Fruit fly (Drosophila melanogaster): Measurements from ENCODE around the gene Rox8.

Rox8 gene

DNA sequence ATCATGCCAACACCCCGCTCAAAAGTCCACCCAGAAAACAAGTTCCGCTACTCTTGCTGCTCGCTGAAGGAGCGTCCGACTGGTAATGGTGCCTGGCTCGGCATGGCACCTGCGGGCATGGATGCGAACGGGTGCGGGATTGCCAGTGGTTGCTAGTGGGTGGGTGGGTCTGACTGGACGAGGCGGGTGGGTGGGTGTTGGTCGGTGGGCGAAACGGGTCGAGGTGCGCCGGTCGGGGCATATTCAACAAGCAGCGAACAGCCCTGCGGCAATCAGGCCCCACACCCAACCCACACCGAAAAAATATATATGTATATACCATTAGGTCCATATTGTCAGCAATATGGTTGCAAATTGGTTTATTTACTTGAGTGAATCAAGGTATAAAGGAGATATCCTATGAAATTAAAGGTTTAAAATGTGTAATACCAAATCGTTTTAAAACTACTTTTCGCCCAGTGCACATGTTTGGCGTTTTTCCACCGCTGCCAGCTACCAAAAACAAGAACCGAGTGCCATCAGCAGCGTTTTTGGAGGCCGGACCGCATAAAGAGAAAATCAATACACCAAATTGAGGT lies 37.3 kb downstream of the Rox8 start (continued):
- 0 out of 2 replicates have a peak, but pooled peaks have one; percentile 18 for TF ChIP-seq Doc2 (GFP tag; IDR thresholded peaks at IDR 0.05)
- TF ChIP-seq Meics (GFP tag; optimal IDR thresholded peaks at IDR 0.05), result peak; percentile 69
- TF ChIP-seq CG1024 (GFP tag; IDR thresholded peaks at IDR 0.05), result no peak
- no peak for TF ChIP-seq CG7963 (GFP tag; IDR thresholded peaks at IDR 0.05; ENCODE audit: partially characterized antibody)
- no peak for TF ChIP-seq ro (GFP tag; IDR thresholded peaks at IDR 0.05)
- peak; percentile 35 for TF ChIP-seq CG3407 (GFP tag; optimal IDR thresholded peaks at IDR 0.05)
- no peak for TF ChIP-seq tx (GFP tag; optimal IDR thresholded peaks at IDR 0.05)
- no peak for TF ChIP-seq pho (GFP tag; optimal IDR thresholded peaks at IDR 0.05)
- peak; percentile 53 for TF ChIP-seq org-1 (GFP tag; optimal IDR thresholded peaks at IDR 0.05)
- peak; percentile 65 for TF ChIP-seq nmo (GFP tag; optimal IDR thresholded peaks at IDR 0.05)
- TF ChIP-seq sna (GFP tag; IDR thresholded peaks at IDR 0.05; ENCODE audit: partially characterized antibody), result no peak
- TF ChIP-seq pzg (GFP tag; optimal IDR thresholded peaks at IDR 0.05), result no peak
- TF ChIP-seq Xrp1 (GFP tag; IDR thresholded peaks at IDR 0.05), result peak; percentile 65; the same call in 1 of the 2 replicates
- no peak for TF ChIP-seq cas (GFP tag; IDR thresholded peaks at IDR 0.05)
- TF ChIP-seq CHES-1-like (GFP tag; optimal IDR thresholded peaks at IDR 0.05), result peak; percentile 16
- no peak for TF ChIP-seq ara (GFP tag; IDR thresholded peaks at IDR 0.05)
- peak; percentile 54 for TF ChIP-seq Oli (tag; optimal IDR thresholded peaks at IDR 0.05)
- peak; percentile 25 for TF ChIP-seq CG15011 (GFP tag; optimal IDR thresholded peaks at IDR 0.05)
- TF ChIP-seq esg (GFP tag; conservative IDR thresholded peaks at IDR 0.05), result peak; percentile 52
- no peak for TF ChIP-seq HLHmδ (GFP tag; optimal IDR thresholded peaks at IDR 0.05)
- TF ChIP-seq CG10147 (GFP tag; optimal IDR thresholded peaks at IDR 0.05), result peak; percentile 53
- peak; percentile 43 for TF ChIP-seq Ssrp (tag; optimal IDR thresholded peaks at IDR 0.05)
- TF ChIP-seq bbx (GFP tag; IDR thresholded peaks at IDR 0.05; ENCODE audit: partially characterized antibody), result no peak
- peak; percentile 72 for TF ChIP-seq CG7839 (tag; optimal IDR thresholded peaks at IDR 0.05)
- no peak for TF ChIP-seq Bgb (GFP tag; IDR thresholded peaks at IDR 0.05; ENCODE audit: partially characterized antibody)
- TF ChIP-seq CG12659 (GFP tag; optimal IDR thresholded peaks at IDR 0.05), result peak; percentile 73
- no peak for TF ChIP-seq CG7271 (tag; optimal IDR thresholded peaks at IDR 0.05)
- peak; percentile 78 for TF ChIP-seq CG14014 (GFP tag; IDR thresholded peaks at IDR 0.05)
- peak; percentile 46 for TF ChIP-seq CG2712 (tag; optimal IDR thresholded peaks at IDR 0.05)
- no peak for TF ChIP-seq chinmo (GFP tag; IDR thresholded peaks at IDR 0.05; ENCODE audit: partially characterized antibody)
- no peak for TF ChIP-seq CG1832 (GFP tag; optimal IDR thresholded peaks at IDR 0.05)
- TF ChIP-seq dmrt11E (tag; optimal IDR thresholded peaks at IDR 0.05), result peak; percentile 4
- TF ChIP-seq sug (tag; optimal IDR thresholded peaks at IDR 0.05), result peak; percentile 9
- no peak for TF ChIP-seq CG2199 (GFP tag; IDR thresholded peaks at IDR 0.05)
- TF ChIP-seq CG18262 (tag; optimal IDR thresholded peaks at IDR 0.05), result peak; percentile 45
- TF ChIP-seq CG10209 (GFP tag; optimal IDR thresholded peaks at IDR 0.05), result peak; percentile 67
- no peak for TF ChIP-seq Doc3 (GFP tag; IDR thresholded peaks at IDR 0.05; ENCODE audit: partially characterized antibody)
- no peak for TF ChIP-seq CG33557 (GFP tag; optimal IDR thresholded peaks at IDR 0.05)
- no peak for TF ChIP-seq tll (GFP tag; optimal IDR thresholded peaks at IDR 0.05)
- TF ChIP-seq dysf (GFP tag; IDR thresholded peaks at IDR 0.05), result peak; percentile 81
- TF ChIP-seq Usf (GFP tag; optimal IDR thresholded peaks at IDR 0.05), result no peak
- TF ChIP-seq CG4854 (GFP tag; optimal IDR thresholded peaks at IDR 0.05), result no peak
- no peak for TF ChIP-seq ewg (GFP tag; optimal IDR thresholded peaks at IDR 0.05)
- peak; percentile 47 for TF ChIP-seq CG12104 (GFP tag; optimal IDR thresholded peaks at IDR 0.05)
- TF ChIP-seq CG12219 (GFP tag; optimal IDR thresholded peaks at IDR 0.05), result peak; percentile 64
- peak; percentile 42 for TF ChIP-seq lilli (GFP tag; optimal IDR thresholded peaks at IDR 0.05)
- TF ChIP-seq ind (GFP tag; optimal IDR thresholded peaks at IDR 0.05), result peak; percentile 28
- TF ChIP-seq crc (GFP tag; optimal IDR thresholded peaks at IDR 0.05), result no peak
- TF ChIP-seq pita (GFP tag; optimal IDR thresholded peaks at IDR 0.05), result no peak

All from whole organism, embryonic.